Worm (Caenorhabditis elegans) whole organism, late embryonic: Measurements from ENCODE around the gene eor-2.

ENCODE experiments used
- F13H6.1 ChIP-seq: sonication (generic microtip); optimal IDR thresholded peaks from 2 replicates; lab custom pipeline; 2016; ENCODE audit warnings: missing genetic modification characterization, missing compliant biosample characterization
- T23F11.4 ChIP-seq: fragments of 200-800 bp; sonication (Bioruptor generic); optimal IDR thresholded peaks from 2 replicates; lab custom pipeline; 2018; ENCODE audit warnings: mild to moderate bottlenecking, missing genetic modification characterization, missing compliant biosample characterization
- Y22D7AL.16 ChIP-seq: sonication (generic microtip); optimal IDR thresholded peaks from 2 replicates; lab custom pipeline; 2016; ENCODE audit warnings: missing genetic modification characterization, missing compliant biosample characterization
- ahr-1 ChIP-seq: sonication (generic microtip); optimal IDR thresholded peaks from 2 replicates; lab custom pipeline; 2016; ENCODE audit warnings: missing genetic modification characterization, missing compliant biosample characterization
- ceh-14 ChIP-seq: sonication (generic microtip); optimal IDR thresholded peaks from 2 replicates; lab custom pipeline; 2016; ENCODE audit warnings: missing genotype, missing genetic modification characterization, missing compliant biosample characterization
- ceh-18 ChIP-seq: sonication (generic microtip); optimal IDR thresholded peaks from 2 replicates; lab custom pipeline; 2016; ENCODE audit warnings: missing genetic modification characterization, missing compliant biosample characterization
- ceh-19 ChIP-seq: fragments of 200-800 bp; sonication (Bioruptor generic); optimal IDR thresholded peaks from 2 replicates; lab custom pipeline; 2018; ENCODE audit warnings: mild to moderate bottlenecking, missing genetic modification characterization, missing compliant biosample characterization
- ceh-24 ChIP-seq: sonication (generic microtip); optimal IDR thresholded peaks from 2 replicates; lab custom pipeline; 2016; ENCODE audit warnings: mild to moderate bottlenecking, missing genetic modification characterization, missing compliant biosample characterization
- ceh-30 ChIP-seq: fragments of 150-350 bp; optimal IDR thresholded peaks from 2 replicates; lab custom pipeline; 2014; ENCODE audit warnings: missing biosample characterization, missing genetic modification characterization
- ceh-31 ChIP-seq: sonication (generic microtip); optimal IDR thresholded peaks from 2 replicates; lab custom pipeline; 2016; ENCODE audit warnings: missing genetic modification characterization, missing compliant biosample characterization
- ceh-34 ChIP-seq: sonication (generic microtip); optimal IDR thresholded peaks from 2 replicates; lab custom pipeline; 2016; ENCODE audit warnings: mild to moderate bottlenecking, missing genetic modification characterization, missing compliant biosample characterization
- ceh-45 ChIP-seq: fragments of 200-800 bp; sonication (Bioruptor generic); IDR thresholded peaks from 2 replicates; pipeline ENCODE4 v1.3.6; 2022; ENCODE audit warnings: missing genetic modification reagents, missing genetic modification characterization, missing compliant biosample characterization
- ceh-48 ChIP-seq: sonication (generic microtip); optimal IDR thresholded peaks from 2 replicates; lab custom pipeline; 2016; ENCODE audit warnings: missing genetic modification characterization, inconsistent platforms, missing compliant biosample characterization
- ceh-6 ChIP-seq: fragments of 200-800 bp; sonication (Bioruptor generic); optimal IDR thresholded peaks from 2 replicates; lab custom pipeline; 2018; ENCODE audit warnings: mild to moderate bottlenecking, missing genetic modification characterization, missing compliant biosample characterization
- che-1 ChIP-seq: sonication (generic microtip); optimal IDR thresholded peaks from 2 replicates; lab custom pipeline; 2016; ENCODE audit warnings: mild to moderate bottlenecking, missing genetic modification characterization, missing compliant biosample characterization
- dmd-4 ChIP-seq: sonication (generic microtip); optimal IDR thresholded peaks from 2 replicates; lab custom pipeline; 2016; ENCODE audit warnings: borderline replicate concordance, missing genetic modification characterization, missing compliant biosample characterization
- dve-1 ChIP-seq: sonication (generic microtip); optimal IDR thresholded peaks from 2 replicates; lab custom pipeline; 2017; ENCODE audit warnings: antibody characterized with exemption, mild to moderate bottlenecking, missing genetic modification characterization, missing compliant biosample characterization
- fax-1 ChIP-seq: sonication (generic microtip); optimal IDR thresholded peaks from 2 replicates; lab custom pipeline; 2016; ENCODE audit warnings: missing genotype, missing genetic modification characterization, missing compliant biosample characterization
- fkh-10 ChIP-seq: fragments of 150-350 bp; optimal IDR thresholded peaks from 2 replicates; lab custom pipeline; 2014; ENCODE audit warnings: missing biosample characterization, missing genetic modification reagents, missing genetic modification characterization
- hlh-13 ChIP-seq: fragments of 200-800 bp; sonication (Bioruptor generic); optimal IDR thresholded peaks from 2 replicates; lab custom pipeline; 2018; ENCODE audit warnings: mild to moderate bottlenecking, missing genetic modification characterization, missing compliant biosample characterization
- hlh-15 ChIP-seq: sonication (generic microtip); optimal IDR thresholded peaks from 2 replicates; lab custom pipeline; 2016; ENCODE audit warnings: missing genetic modification characterization, missing compliant biosample characterization
- hlh-6 ChIP-seq: sonication (generic microtip); optimal IDR thresholded peaks from 2 replicates; lab custom pipeline; 2016; ENCODE audit warnings: missing genotype, missing genetic modification characterization, missing compliant biosample characterization
- hlh-8 ChIP-seq: sonication (generic microtip); optimal IDR thresholded peaks from 2 replicates; lab custom pipeline; 2016; ENCODE audit warnings: missing genotype, missing genetic modification characterization, missing compliant biosample characterization
- lim-6 ChIP-seq: sonication (generic microtip); optimal IDR thresholded peaks from 2 replicates; lab custom pipeline; 2016; ENCODE audit warnings: missing genetic modification characterization, missing compliant biosample characterization
- nfya-1 ChIP-seq: sonication (generic microtip); optimal IDR thresholded peaks from 2 replicates; lab custom pipeline; 2017; ENCODE audit warnings: missing genetic modification characterization, mild to moderate bottlenecking, missing compliant biosample characterization, antibody characterized with exemption, moderate library complexity
- odd-2 ChIP-seq: sonication (generic microtip); optimal IDR thresholded peaks from 2 replicates; lab custom pipeline; 2017; ENCODE audit warnings: antibody characterized with exemption, mild to moderate bottlenecking, missing genetic modification characterization, missing compliant biosample characterization
- pag-3 ChIP-seq: sonication (generic microtip); optimal IDR thresholded peaks from 2 replicates; lab custom pipeline; 2016; ENCODE audit warnings: missing compliant biosample characterization, missing genetic modification characterization, borderline replicate concordance
- pqm-1 ChIP-seq: sonication (generic microtip); optimal IDR thresholded peaks from 2 replicates; lab custom pipeline; 2016; ENCODE audit warnings: missing genetic modification characterization, missing compliant biosample characterization
- pros-1 ChIP-seq: fragments of 150-350 bp; optimal IDR thresholded peaks from 2 replicates; lab custom pipeline; 2014; ENCODE audit warnings: missing biosample characterization, missing genetic modification reagents, missing genetic modification characterization
- ref-2 ChIP-seq: sonication (generic microtip); optimal IDR thresholded peaks from 2 replicates; lab custom pipeline; 2016; ENCODE audit warnings: missing genetic modification characterization, missing compliant biosample characterization
- sdc-2 ChIP-seq: sonication (generic microtip); optimal IDR thresholded peaks from 2 replicates; lab custom pipeline; 2016; ENCODE audit warnings: missing genotype, missing genetic modification characterization, missing compliant biosample characterization
- sox-4 ChIP-seq: sonication (generic microtip); optimal IDR thresholded peaks from 2 replicates; lab custom pipeline; 2017; ENCODE audit warnings: mild to moderate bottlenecking, missing genetic modification characterization, inconsistent platforms, missing compliant biosample characterization
- syd-9 ChIP-seq: sonication (generic microtip); optimal IDR thresholded peaks from 2 replicates; lab custom pipeline; 2016; ENCODE audit warnings: mild to moderate bottlenecking, missing genetic modification characterization, moderate library complexity, missing compliant biosample characterization
- tbx-2 ChIP-seq: sonication (generic microtip); optimal IDR thresholded peaks from 2 replicates; lab custom pipeline; 2016; ENCODE audit warnings: missing genetic modification characterization, missing compliant biosample characterization
- ttx-3 ChIP-seq: sonication (generic microtip); optimal IDR thresholded peaks from 2 replicates; lab custom pipeline; 2016; ENCODE audit warnings: missing genetic modification reagents, missing genetic modification characterization, missing compliant biosample characterization
- unc-42 ChIP-seq: sonication (generic microtip); optimal IDR thresholded peaks from 2 replicates; lab custom pipeline; 2016; ENCODE audit warnings: missing genotype, missing genetic modification characterization, missing compliant biosample characterization
- unc-55 ChIP-seq: sonication (generic microtip); optimal IDR thresholded peaks from 2 replicates; lab custom pipeline; 2017; ENCODE audit warnings: missing biosample characterization, missing genetic modification reagents, missing genetic modification characterization
- unc-86 ChIP-seq: sonication (generic microtip); optimal IDR thresholded peaks from 2 replicates; lab custom pipeline; 2016; ENCODE audit warnings: missing genetic modification characterization, missing compliant biosample characterization

The eor-2 gene

DNA sequence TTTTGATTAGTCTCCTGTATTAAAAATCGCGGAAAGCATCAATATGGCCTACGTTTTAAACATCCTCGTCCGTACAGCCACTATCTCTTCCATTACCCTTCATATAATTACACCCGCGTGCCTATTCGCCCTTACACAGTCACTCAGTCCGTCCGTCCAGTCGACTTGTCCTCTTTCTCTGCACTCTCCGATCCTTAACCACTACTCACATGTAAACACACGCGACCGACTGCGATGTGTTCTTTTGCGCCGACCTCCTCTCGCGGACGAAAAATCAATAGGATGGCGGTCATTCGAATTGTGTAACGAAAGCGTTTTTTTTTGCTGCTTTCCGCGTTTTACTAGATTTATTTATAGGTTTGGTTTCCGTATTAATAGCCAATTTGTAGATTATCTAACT is at the start of gene eor-2 (continued):
- TF ChIP-seq hlh-13 (GFP tag; lab: Kevin White, UChicago) (no peak), dve-1 (no peak), F13H6.1 (tag; lab: Kevin White, UChicago) (peak; percentile 37), odd-2 (tag; lab: Kevin White, UChicago) (no peak), hlh-15 (tag; lab: Kevin White, UChicago) (no peak), lim-6 (no peak), hlh-6 (tag; lab: Kevin White, UChicago) (no peak), ceh-19 (GFP tag; lab: Kevin White, UChicago) (peak; percentile 27), ceh-24 (tag; lab: Kevin White, UChicago) (no peak), pros-1 (tag; lab: Kevin White, UChicago) (peak; percentile 30), pqm-1 (no peak), ttx-3 (tag; lab: Kevin White, UChicago) (no peak), hlh-8 (tag; lab: Kevin White, UChicago) (no peak), pag-3 (tag; lab: Kevin White, UChicago) (no peak), unc-42 (tag; lab: Kevin White, UChicago) (peak; percentile 60)

DNA sequence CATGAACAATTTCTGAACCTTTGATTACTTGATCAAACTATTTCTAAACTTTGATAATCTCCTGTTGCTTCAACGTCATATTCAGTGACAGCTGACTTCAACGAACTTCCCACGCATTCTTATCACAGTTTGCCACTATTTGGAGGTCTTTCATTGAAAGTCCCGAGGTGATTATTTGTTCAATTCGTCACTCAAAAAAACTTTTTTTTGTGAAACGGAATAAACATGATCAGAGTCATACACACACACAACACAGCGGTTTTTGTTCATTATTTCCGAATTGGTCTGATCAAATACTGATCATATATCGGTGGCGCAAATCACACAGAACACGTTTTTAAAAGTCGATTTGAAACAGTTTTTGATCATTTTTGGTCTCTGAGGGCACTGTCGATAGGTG is 46.4 kb upstream of the eor-2 start:
- TF ChIP-seq ceh-45 = no peak
- TF ChIP-seq pqm-1 = no peak
- TF ChIP-seq ahr-1 = no peak
- TF ChIP-seq dmd-4 (tag; lab: Kevin White, UChicago) = no peak
- TF ChIP-seq F13H6.1 (tag; lab: Kevin White, UChicago) = no peak
- TF ChIP-seq hlh-6 (tag; lab: Kevin White, UChicago) = no peak
- no peak for TF ChIP-seq sox-4 (tag; lab: Kevin White, UChicago)
- TF ChIP-seq T23F11.4 (GFP tag; lab: Kevin White, UChicago) = no peak
- no peak for TF ChIP-seq ttx-3 (tag; lab: Kevin White, UChicago)
- no peak for TF ChIP-seq ceh-14 (tag; lab: Kevin White, UChicago)
- TF ChIP-seq ref-2 (tag; lab: Kevin White, UChicago) = no peak
- TF ChIP-seq ceh-6 = no peak

DNA sequence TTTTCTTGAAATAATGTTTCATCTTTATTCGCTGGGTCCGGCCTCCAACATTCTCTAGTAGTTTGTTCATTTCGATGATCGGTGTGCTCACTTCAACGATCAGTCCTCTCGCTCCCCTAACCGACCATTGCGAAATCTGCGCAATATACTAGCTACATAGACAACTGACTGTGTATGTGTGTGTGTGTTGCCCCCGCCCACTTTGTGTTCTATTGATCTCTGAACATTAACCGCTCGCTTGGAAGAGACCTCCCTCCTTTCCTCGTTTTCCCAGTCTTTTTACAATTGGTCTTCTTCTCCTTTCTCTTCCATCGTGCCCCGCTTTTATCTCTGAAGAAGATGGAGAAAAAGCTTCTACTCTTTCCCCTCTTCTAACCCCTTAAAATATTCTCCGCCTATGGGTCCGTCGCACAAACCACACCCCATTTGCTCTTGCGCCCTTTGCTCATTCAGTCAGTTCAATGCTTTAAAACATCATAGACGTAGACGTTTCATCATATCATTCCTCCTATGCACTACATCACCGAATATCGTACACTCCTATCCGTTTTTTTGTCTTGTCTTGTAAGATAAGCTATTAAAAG is 45.4 kb upstream of the eor-2 start:
- no peak for TF ChIP-seq ceh-30 (tag; lab: Kevin White, UChicago)
- no peak for TF ChIP-seq unc-86 (tag; lab: Kevin White, UChicago)
- TF ChIP-seq nfya-1 (tag; lab: Kevin White, UChicago) = peak; percentile 45
- TF ChIP-seq ceh-31 (tag; lab: Kevin White, UChicago) = peak; percentile 45
- TF ChIP-seq Y22D7AL.16 (tag; lab: Kevin White, UChicago) = no peak
- no peak for TF ChIP-seq ceh-45
- peak; percentile 52 for TF ChIP-seq hlh-6 (tag; lab: Kevin White, UChicago)
- peak; percentile 49 for TF ChIP-seq syd-9 (tag; lab: Kevin White, UChicago)
- peak; percentile 8 for TF ChIP-seq ceh-34 (tag; lab: Kevin White, UChicago)
- no peak for TF ChIP-seq che-1 (tag; lab: Kevin White, UChicago)
- peak; percentile 42 for TF ChIP-seq unc-42 (tag; lab: Kevin White, UChicago)
- TF ChIP-seq F13H6.1 (tag; lab: Kevin White, UChicago) = peak; percentile 31
- TF ChIP-seq ref-2 (tag; lab: Kevin White, UChicago) = peak; percentile 48
- peak; percentile 32 for TF ChIP-seq ceh-48
- peak; percentile 4 for TF ChIP-seq ceh-14 (tag; lab: Kevin White, UChicago)
- TF ChIP-seq sdc-2 (tag; lab: Kevin White, UChicago) = no peak
- TF ChIP-seq unc-55 (GFP tag; lab: Kevin White, UChicago) = peak; percentile 66
- TF ChIP-seq tbx-2 (tag; lab: Kevin White, UChicago) = peak; percentile 53
- peak; percentile 82 for TF ChIP-seq ceh-18 (tag; lab: Kevin White, UChicago)
- TF ChIP-seq fkh-10 (GFP tag; lab: Kevin White, UChicago) = no peak
- no peak for TF ChIP-seq fax-1 (tag; lab: Kevin White, UChicago)
